Fruit fly (Drosophila melanogaster) whole organism, pupa: ENCODE measurements around the gene CG13449.

ENCODE experiments used
- CG10348 ChIP-seq: fragments of 200-800 bp; sonication (Bioruptor generic); IDR thresholded peaks from 2 replicates; pipeline ENCODE4 v1.3.6; 2022; ENCODE audit warnings: missing biosample characterization, missing genetic modification characterization
- CG12605 ChIP-seq: fragments of 200-800 bp; sonication (Bioruptor generic); IDR thresholded peaks from 2 replicates; pipeline ENCODE4 v1.3.6; 2022; ENCODE audit warnings: missing biosample characterization, missing genetic modification characterization
- CG13204 ChIP-seq: fragments of 200-800 bp; sonication (Bioruptor generic); optimal IDR thresholded peaks from 2 replicates; lab custom pipeline; 2018; ENCODE audit warnings: missing biosample characterization, mild to moderate bottlenecking, missing genetic modification characterization, moderate library complexity
- CG14655 ChIP-seq: fragments of 200-800 bp; sonication (Bioruptor generic); optimal IDR thresholded peaks from 3 replicates; lab custom pipeline; 2017; ENCODE audit warnings: mild to moderate bottlenecking, missing biosample characterization, missing genetic modification reagents, missing genetic modification characterization
- CG15710 ChIP-seq: fragments of 200-800 bp; sonication (Bioruptor generic); optimal IDR thresholded peaks from 2 replicates; lab custom pipeline; 2018; ENCODE audit warnings: missing biosample characterization, mild to moderate bottlenecking, missing genetic modification characterization, moderate library complexity
- CG17806 ChIP-seq: fragments of 200-800 bp; sonication (Bioruptor generic); optimal IDR thresholded peaks from 2 replicates; lab custom pipeline; 2018; ENCODE audit warnings: missing biosample characterization, mild to moderate bottlenecking, missing genetic modification characterization, moderate library complexity
- CG32121 ChIP-seq: fragments of 200-800 bp; sonication (Bioruptor generic); IDR thresholded peaks from 2 replicates; pipeline ENCODE4 v1.3.6; 2022; ENCODE audit warnings: missing biosample characterization, missing genetic modification characterization
- CG34367 ChIP-seq: fragments of 200-800 bp; sonication (Bioruptor generic); optimal IDR thresholded peaks from 2 replicates; lab custom pipeline; 2018; ENCODE audit warnings: missing biosample characterization, mild to moderate bottlenecking, missing genetic modification characterization
- CG4496 ChIP-seq: fragments of 200-800 bp; sonication (Bioruptor generic); IDR thresholded peaks from 3 replicates; pipeline ENCODE4 v1.3.6; 2022; ENCODE audit warnings: missing biosample characterization, missing genetic modification characterization
- CG8159 ChIP-seq: fragments of 200-800 bp; sonication (Bioruptor generic); optimal IDR thresholded peaks from 3 replicates; lab custom pipeline; 2018; ENCODE audit warnings: missing biosample characterization, mild to moderate bottlenecking, missing genetic modification characterization, moderate library complexity
- CG8301 ChIP-seq: fragments of 200-800 bp; sonication (Bioruptor generic); optimal IDR thresholded peaks from 2 replicates; lab custom pipeline; 2018; ENCODE audit warnings: missing biosample characterization, mild to moderate bottlenecking, missing genetic modification characterization
- CG9948 ChIP-seq: fragments of 200-800 bp; sonication (Bioruptor generic); optimal IDR thresholded peaks from 2 replicates; lab custom pipeline; 2018; ENCODE audit warnings: missing biosample characterization, mild to moderate bottlenecking, missing genetic modification characterization, moderate library complexity
- D1 ChIP-seq: fragments of 200-800 bp; sonication (Bioruptor generic); optimal IDR thresholded peaks from 2 replicates; lab custom pipeline; 2018; ENCODE audit warnings: missing biosample characterization, mild to moderate bottlenecking, missing genetic modification characterization, moderate library complexity
- EcR ChIP-seq: fragments of 200-800 bp; sonication (Bioruptor generic); optimal IDR thresholded peaks from 3 replicates; lab custom pipeline; 2019; ENCODE audit warnings: missing biosample characterization, missing genetic modification characterization, mild to moderate bottlenecking, moderate library complexity, missing genetic modification reagents
- Ets98B ChIP-seq: fragments of 200-800 bp; sonication (Bioruptor generic); IDR thresholded peaks from 2 replicates; pipeline ENCODE4 v1.3.6; 2022; ENCODE audit warnings: missing biosample characterization, missing genetic modification characterization
- Pif1A ChIP-seq: fragments of 200-800 bp; sonication (Bioruptor generic); optimal IDR thresholded peaks from 3 replicates; lab custom pipeline; 2016; ENCODE audit warnings: missing biosample characterization, missing genetic modification characterization
- Pif1B ChIP-seq: fragments of 200-800 bp; sonication (Bioruptor generic); optimal IDR thresholded peaks from 3 replicates; lab custom pipeline; 2016; ENCODE audit warnings: missing biosample characterization, missing genetic modification characterization
- Snoo ChIP-seq: fragments of 200-800 bp; sonication (Bioruptor generic); optimal IDR thresholded peaks from 3 replicates; lab custom pipeline; 2017; ENCODE audit warnings: missing biosample characterization, mild to moderate bottlenecking, missing genetic modification characterization, inconsistent platforms
- fd96Ca ChIP-seq: fragments of 200-800 bp; sonication (Bioruptor generic); IDR thresholded peaks from 3 replicates; pipeline ENCODE4 v1.3.6; 2022; ENCODE audit warnings: missing biosample characterization, missing genetic modification characterization
- gl ChIP-seq: fragments of 200-800 bp; sonication (Bioruptor generic); optimal IDR thresholded peaks from 2 replicates; lab custom pipeline; 2018; ENCODE audit warnings: missing biosample characterization, mild to moderate bottlenecking, missing genetic modification characterization
- rn ChIP-seq: fragments of 200-800 bp; sonication (Bioruptor generic); IDR thresholded peaks from 2 replicates; pipeline ENCODE4 v1.3.6; 2022; ENCODE audit warnings: missing biosample characterization, missing genetic modification characterization

CG13449 gene

DNA sequence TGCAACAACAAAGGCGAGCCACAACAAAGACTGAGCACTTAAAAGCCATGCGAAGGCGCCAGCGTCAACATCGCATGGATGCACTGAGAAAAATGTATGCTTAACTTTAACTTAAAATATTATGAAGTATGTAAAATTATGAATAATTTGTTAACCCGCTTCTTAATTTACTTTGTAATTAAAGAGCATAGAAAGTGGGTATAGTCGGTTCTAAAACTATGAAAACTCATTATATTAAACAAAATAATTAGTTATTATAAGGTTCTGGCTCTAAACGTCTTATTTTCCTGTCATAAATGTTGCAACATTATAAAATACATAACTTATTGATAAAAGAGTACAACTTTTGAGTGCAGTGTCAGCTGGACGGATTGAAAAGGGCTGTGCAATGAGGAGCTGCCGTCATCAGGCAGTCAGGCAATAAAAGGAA, 29.0 kb upstream of the CG13449 start:
- peak; percentile 51 for TF ChIP-seq CG14655 (GFP tag; lab: Kevin White, UChicago)
- no peak for TF ChIP-seq D1 (tag; lab: Kevin White, UChicago)
- TF ChIP-seq rn (GFP tag; lab: Robert Waterston, UW) = no peak
- TF ChIP-seq CG8159 (tag; lab: Kevin White, UChicago) = peak; percentile 81
- no peak for TF ChIP-seq CG13204 (GFP tag; lab: Kevin White, UChicago)
- TF ChIP-seq CG34367 = no peak
- TF ChIP-seq CG32121 (GFP tag; lab: Robert Waterston, UW) = no peak
- peak; percentile 54 for TF ChIP-seq CG15710 (tag; lab: Kevin White, UChicago)
- peak; percentile 11 for TF ChIP-seq Pif1A
- TF ChIP-seq CG8301 (tag; lab: Kevin White, UChicago) = peak; percentile 45
- peak; percentile 47 for TF ChIP-seq CG9948
- TF ChIP-seq gl = no peak
- TF ChIP-seq fd96Ca (GFP tag; lab: Robert Waterston, UW) = no peak
- TF ChIP-seq CG4496 = 0 out of 3 replicates have a peak, but pooled peaks have one; percentile 21
- TF ChIP-seq CG17806 (tag; lab: Kevin White, UChicago) = peak; percentile 32
- no peak for TF ChIP-seq EcR (GFP tag; lab: Kevin White, UChicago)
- peak; percentile 28 for TF ChIP-seq Snoo (tag; lab: Kevin White, UChicago)
- TF ChIP-seq CG10348 (GFP tag; lab: Robert Waterston, UW) = no peak
- no peak for TF ChIP-seq Pif1B (GFP tag; lab: Kevin White, UChicago)
- TF ChIP-seq Ets98B (GFP tag; lab: Robert Waterston, UW) = no peak
- TF ChIP-seq CG12605 (GFP tag; lab: Robert Waterston, UW) = 0 out of 2 replicates have a peak, but pooled peaks have one; percentile 7

DNA sequence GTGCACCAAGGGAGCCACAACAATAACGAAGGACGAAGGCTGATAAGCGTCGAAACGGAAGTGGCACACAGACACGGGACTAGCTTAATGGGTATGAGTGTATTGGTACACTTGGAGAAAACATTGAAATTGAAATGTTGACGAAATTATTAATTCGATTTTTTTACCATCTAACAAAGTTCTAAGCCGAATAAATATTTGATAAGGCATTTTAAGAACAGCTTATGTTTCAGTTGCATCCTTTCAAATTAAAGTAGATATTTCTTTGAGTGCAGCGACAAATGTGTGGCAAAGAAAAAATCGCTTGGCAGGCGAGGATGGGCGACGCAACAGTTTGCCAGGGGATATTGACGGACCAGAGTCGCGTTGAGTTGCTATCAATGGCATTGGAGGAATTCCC, 27.4 kb upstream of the CG13449 start:
- no peak for TF ChIP-seq CG8159 (tag; lab: Kevin White, UChicago)
- no peak for TF ChIP-seq CG10348 (GFP tag; lab: Robert Waterston, UW)
- no peak for TF ChIP-seq Snoo (tag; lab: Kevin White, UChicago)
- no peak for TF ChIP-seq CG9948
- no peak for TF ChIP-seq Pif1B (GFP tag; lab: Kevin White, UChicago)
- no peak for TF ChIP-seq EcR (GFP tag; lab: Kevin White, UChicago)
- TF ChIP-seq gl = no peak
- TF ChIP-seq CG17806 (tag; lab: Kevin White, UChicago) = no peak
- TF ChIP-seq, all 21 proteins: peak for 0

DNA sequence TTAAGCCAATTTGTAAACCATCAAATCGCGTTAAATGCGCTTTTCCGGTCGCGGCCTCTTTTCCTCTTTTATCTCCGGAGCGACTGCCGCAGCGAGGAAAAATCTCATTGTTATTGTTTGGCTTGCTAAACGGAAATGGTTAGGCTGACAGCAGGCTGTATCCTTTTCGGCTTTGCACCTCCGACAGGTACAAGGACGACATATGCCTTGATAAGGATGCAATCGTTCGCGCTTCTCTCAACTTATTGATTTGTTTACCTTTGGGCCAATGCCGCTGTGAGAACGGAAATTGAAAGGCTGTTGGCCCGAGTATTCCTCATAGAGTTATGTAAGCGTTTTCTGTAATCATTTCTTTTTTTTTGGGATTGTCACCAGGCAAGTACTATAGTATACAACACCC, 25.9 kb upstream of the CG13449 start:
- TF ChIP-seq Pif1A (no peak), CG32121 (GFP tag; lab: Robert Waterston, UW) (no peak), fd96Ca (GFP tag; lab: Robert Waterston, UW) (no peak), CG4496 (no peak), CG13204 (GFP tag; lab: Kevin White, UChicago) (no peak), CG14655 (GFP tag; lab: Kevin White, UChicago) (no peak), EcR (GFP tag; lab: Kevin White, UChicago) (no peak)

DNA sequence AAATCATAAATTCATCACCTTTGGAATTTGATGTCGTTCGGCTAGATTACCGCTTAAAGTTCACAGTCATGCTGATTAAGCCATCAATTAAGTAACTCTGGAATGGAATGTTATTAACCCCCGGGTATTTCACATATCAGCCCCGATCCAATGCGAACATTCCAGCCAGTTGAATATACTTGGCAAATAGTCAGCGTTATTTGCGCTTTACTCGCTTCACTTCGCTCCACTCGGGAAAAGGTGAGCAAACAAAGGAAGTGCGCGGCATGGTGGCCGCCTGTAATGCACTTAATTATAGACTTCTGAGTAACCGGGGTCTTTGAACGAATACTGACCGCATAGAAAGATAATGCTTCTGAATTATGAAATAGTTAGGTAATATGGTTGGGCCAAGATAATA, 25.0 kb upstream of the CG13449 start:
- TF ChIP-seq fd96Ca (GFP tag; lab: Robert Waterston, UW) = no peak
- TF ChIP-seq CG34367 = no peak
- TF ChIP-seq CG8301 (tag; lab: Kevin White, UChicago) = no peak
- TF ChIP-seq D1 (tag; lab: Kevin White, UChicago) = no peak
- TF ChIP-seq Ets98B (GFP tag; lab: Robert Waterston, UW) = no peak
- TF ChIP-seq CG10348 (GFP tag; lab: Robert Waterston, UW) = no peak
- TF ChIP-seq CG9948 = no peak
- TF ChIP-seq EcR (GFP tag; lab: Kevin White, UChicago) = peak; percentile 89
- TF ChIP-seq CG14655 (GFP tag; lab: Kevin White, UChicago) = no peak
- no peak for TF ChIP-seq CG12605 (GFP tag; lab: Robert Waterston, UW)
- TF ChIP-seq Pif1A = peak; percentile 34
- TF ChIP-seq CG8159 (tag; lab: Kevin White, UChicago) = no peak
- no peak for TF ChIP-seq Pif1B (GFP tag; lab: Kevin White, UChicago)
- TF ChIP-seq gl = peak; percentile 36

DNA sequence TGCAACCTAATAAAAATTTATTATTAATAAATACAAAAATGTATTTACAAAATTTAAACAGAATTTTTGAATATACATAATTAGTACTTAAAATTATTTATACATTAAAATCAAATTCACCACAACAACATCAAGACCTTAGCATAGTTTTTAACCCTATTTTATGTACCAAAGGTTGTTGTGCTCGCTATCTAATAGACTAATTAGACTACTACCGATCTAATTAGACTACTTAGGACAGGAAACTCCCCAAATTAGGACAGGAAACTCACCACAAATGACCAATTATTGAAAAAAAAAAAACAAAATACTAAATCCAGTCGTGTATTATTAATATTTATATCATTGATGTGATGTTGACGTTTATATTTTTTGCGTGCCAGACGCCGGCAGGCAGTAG, 24.4 kb upstream of the CG13449 start:
- TF ChIP-seq CG34367 (no peak), Snoo (tag; lab: Kevin White, UChicago) (no peak), CG13204 (GFP tag; lab: Kevin White, UChicago) (no peak)

DNA sequence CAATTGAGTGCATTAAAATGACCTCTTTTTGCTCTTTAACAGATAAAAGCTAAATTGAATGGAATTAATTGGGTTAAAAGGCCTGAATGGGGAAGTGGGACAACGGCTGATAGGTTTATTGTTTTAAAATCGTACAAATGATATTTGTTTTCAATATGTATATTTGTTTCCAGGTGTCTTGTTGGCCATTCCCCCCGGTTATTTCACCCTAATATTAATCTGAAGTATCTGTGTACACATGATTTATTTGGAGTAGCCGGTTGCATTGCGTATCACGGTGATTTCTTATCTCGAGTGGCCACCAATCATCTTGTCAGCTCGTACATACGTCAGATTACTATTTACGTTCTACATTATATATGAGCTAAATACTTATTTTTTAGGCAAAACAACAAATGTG, 23.7 kb upstream of the CG13449 start:
- TF ChIP-seq CG8159 (tag; lab: Kevin White, UChicago) = no peak
- TF ChIP-seq Pif1B (GFP tag; lab: Kevin White, UChicago) = no peak
- peak; percentile 1 for TF ChIP-seq EcR (GFP tag; lab: Kevin White, UChicago)

DNA sequence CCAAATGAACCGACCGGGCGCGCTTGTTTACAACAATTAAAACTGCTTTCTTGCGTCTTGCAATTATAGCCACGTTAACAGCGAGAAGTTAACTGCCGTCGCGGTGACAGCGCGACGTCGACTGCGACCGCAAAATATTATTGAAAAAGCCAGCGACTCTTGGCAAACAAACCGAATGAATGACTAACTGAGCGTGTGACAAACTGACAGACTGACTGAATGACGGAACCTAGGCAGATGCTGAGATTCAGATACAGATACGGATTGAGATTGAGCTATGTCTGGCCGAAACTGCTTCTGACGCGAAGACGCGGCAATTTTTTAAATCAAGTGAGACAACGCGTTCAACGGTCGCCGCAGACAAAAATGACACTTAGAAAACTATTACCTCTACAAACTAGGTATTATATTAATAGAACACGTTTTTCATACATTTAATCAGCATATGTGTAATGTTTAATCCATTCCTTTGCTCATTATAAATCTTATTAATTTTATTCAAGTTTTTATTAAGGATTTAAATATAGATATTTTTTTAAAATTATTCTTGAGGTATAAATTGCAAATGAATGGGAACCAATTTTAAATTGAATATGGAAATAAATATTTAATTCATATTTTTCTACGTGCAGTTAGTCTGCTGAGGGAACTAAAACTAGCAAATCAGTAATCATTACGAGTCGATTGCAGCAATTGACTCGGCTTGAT, 21.9 kb upstream of the CG13449 start:
- no peak for TF ChIP-seq D1 (tag; lab: Kevin White, UChicago)
- TF ChIP-seq fd96Ca (GFP tag; lab: Robert Waterston, UW) = no peak
- TF ChIP-seq EcR (GFP tag; lab: Kevin White, UChicago) = no peak
- TF ChIP-seq CG4496 = no peak
- TF ChIP-seq rn (GFP tag; lab: Robert Waterston, UW) = no peak
- TF ChIP-seq CG8159 (tag; lab: Kevin White, UChicago) = no peak
- TF ChIP-seq CG32121 (GFP tag; lab: Robert Waterston, UW) = no peak
- TF ChIP-seq Snoo (tag; lab: Kevin White, UChicago) = no peak
- TF ChIP-seq CG8301 (tag; lab: Kevin White, UChicago) = no peak
- no peak for TF ChIP-seq Pif1A
- no peak for TF ChIP-seq Ets98B (GFP tag; lab: Robert Waterston, UW)
- no peak for TF ChIP-seq CG12605 (GFP tag; lab: Robert Waterston, UW)
- TF ChIP-seq, all 21 proteins: peak for 0
